Worm (Caenorhabditis elegans) whole organism, L3 larva: ENCODE results near the gene srd-49.

Experiments used
- ama-1 ChIP-seq: fragments of 150-350 bp; optimal IDR thresholded peaks from 2 replicates; lab custom pipeline; 2018
- ceh-9 ChIP-seq: sonication (generic microtip); optimal IDR thresholded peaks from 2 replicates; lab custom pipeline; 2018; ENCODE audit warnings: missing biosample characterization, missing genetic modification characterization
- elt-3 ChIP-seq, 3 experiments: fragments of 150-350 bp in 1 of 3; sonication (generic microtip) in 2 of 3; optimal IDR thresholded peaks; 2 replicates in 2 of 3; 4 replicates in 1 of 3; lab custom pipeline; 2014 to 2017; ENCODE audit warnings: missing biosample characterization in 3 of 3, missing genetic modification characterization in 3 of 3
- nhr-11 ChIP-seq: fragments of 150-350 bp; optimal IDR thresholded peaks from 2 replicates; lab custom pipeline; 2014; ENCODE audit warnings: missing biosample characterization, missing genetic modification characterization
- nhr-28 ChIP-seq: fragments of 150-350 bp; optimal IDR thresholded peaks from 2 replicates; lab custom pipeline; 2014; ENCODE audit warnings: missing biosample characterization, missing genetic modification characterization
- nhr-77 ChIP-seq: fragments of 150-350 bp; optimal IDR thresholded peaks from 2 replicates; lab custom pipeline; 2014; ENCODE audit warnings: missing biosample characterization, missing genetic modification characterization
- pha-4 ChIP-seq: fragments of 150-350 bp; optimal IDR thresholded peaks from 2 replicates; lab custom pipeline; 2014; ENCODE audit warnings: missing biosample characterization, missing genetic modification reagents, missing genetic modification characterization
- pqm-1 ChIP-seq: fragments of 150-350 bp; optimal IDR thresholded peaks from 2 replicates; lab custom pipeline; 2017; ENCODE audit warnings: missing biosample characterization, missing genetic modification characterization, inconsistent platforms
- tbx-2 ChIP-seq: sonication (generic microtip); optimal IDR thresholded peaks from 2 replicates; lab custom pipeline; 2016; ENCODE audit warnings: mild to moderate bottlenecking, missing genetic modification characterization, missing compliant biosample characterization
- unc-62 ChIP-seq: fragments of 150-350 bp; sonication (generic microtip); optimal IDR thresholded peaks from 4 replicates; lab custom pipeline; 2014; ENCODE audit warnings: missing biosample characterization, missing genetic modification reagents, missing genetic modification characterization
- zag-1 ChIP-seq: fragments of 150-350 bp; optimal IDR thresholded peaks from 2 replicates; lab custom pipeline; 2014; ENCODE audit warnings: missing biosample characterization, missing genetic modification characterization
- ztf-11 ChIP-seq: fragments of 150-350 bp; optimal IDR thresholded peaks from 2 replicates; lab custom pipeline; 2014; ENCODE audit warnings: missing biosample characterization, missing genetic modification characterization

DNA sequence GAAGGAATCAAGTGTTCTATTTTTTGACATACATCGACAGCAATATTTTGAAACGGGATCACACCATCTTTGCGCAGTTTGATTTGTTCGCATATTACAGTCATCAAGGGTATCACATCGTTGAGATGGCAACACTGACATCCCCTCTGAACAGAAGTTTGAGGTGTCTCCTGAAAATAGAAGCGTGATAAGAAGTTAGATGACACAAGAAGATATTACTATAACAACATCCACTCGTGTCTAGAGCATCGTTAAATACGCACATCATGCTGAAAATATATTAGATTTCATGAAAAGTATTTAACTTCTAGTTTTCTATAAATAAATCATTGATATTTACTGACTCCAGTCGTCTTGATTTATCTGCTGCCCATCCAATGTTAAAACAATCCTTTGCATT, 21.8 kb upstream of the srd-49 start:
- TF ChIP-seq ceh-9 (tag; lab: Kevin White, UChicago) (no peak), tbx-2 (tag; lab: Kevin White, UChicago) (no peak), ama-1 (lab: Kevin White, UChicago) (no peak), pha-4 (tag; lab: Kevin White, UChicago) (no peak), ztf-11 (no peak), zag-1 (no peak), pqm-1 (tag; lab: Kevin White, UChicago) (no peak), elt-3 (tag; optimal IDR thresholded peaks at IDR 0.05; lab: Kevin White, UChicago) (no peak), unc-62 (GFP tag; lab: Kevin White, UChicago) (no peak), nhr-77 (no peak), nhr-28 (tag; lab: Kevin White, UChicago) (no peak), nhr-11 (no peak)
